Worm (Caenorhabditis elegans) whole organism, late embryonic: Measurements from ENCODE around the gene K08E7.6.

Experiments used
- ama-1 ChIP-seq: fragments of 150-350 bp; optimal IDR thresholded peaks from 2 replicates; lab custom pipeline; 2014
- ceh-18 ChIP-seq: sonication (generic microtip); optimal IDR thresholded peaks from 2 replicates; lab custom pipeline; 2016; ENCODE audit warnings: missing genetic modification characterization, missing compliant biosample characterization
- lin-11 ChIP-seq: fragments of 200-800 bp; sonication (Bioruptor generic); optimal IDR thresholded peaks from 2 replicates; lab custom pipeline; 2018; ENCODE audit warnings: mild to moderate bottlenecking, missing genetic modification characterization, missing compliant biosample characterization
- mec-3 ChIP-seq: sonication (generic microtip); optimal IDR thresholded peaks from 2 replicates; lab custom pipeline; 2016; ENCODE audit warnings: borderline replicate concordance, missing genetic modification characterization, missing compliant biosample characterization
- pag-3 ChIP-seq: sonication (generic microtip); optimal IDR thresholded peaks from 2 replicates; lab custom pipeline; 2016; ENCODE audit warnings: missing compliant biosample characterization, missing genetic modification characterization, borderline replicate concordance
- pha-4 ChIP-seq: fragments of 150-350 bp; optimal IDR thresholded peaks from 2 replicates; lab custom pipeline; 2018; ENCODE audit warnings: missing biosample characterization, missing genetic modification reagents, missing genetic modification characterization
- pros-1 ChIP-seq: fragments of 150-350 bp; optimal IDR thresholded peaks from 2 replicates; lab custom pipeline; 2014; ENCODE audit warnings: missing biosample characterization, missing genetic modification reagents, missing genetic modification characterization

DNA sequence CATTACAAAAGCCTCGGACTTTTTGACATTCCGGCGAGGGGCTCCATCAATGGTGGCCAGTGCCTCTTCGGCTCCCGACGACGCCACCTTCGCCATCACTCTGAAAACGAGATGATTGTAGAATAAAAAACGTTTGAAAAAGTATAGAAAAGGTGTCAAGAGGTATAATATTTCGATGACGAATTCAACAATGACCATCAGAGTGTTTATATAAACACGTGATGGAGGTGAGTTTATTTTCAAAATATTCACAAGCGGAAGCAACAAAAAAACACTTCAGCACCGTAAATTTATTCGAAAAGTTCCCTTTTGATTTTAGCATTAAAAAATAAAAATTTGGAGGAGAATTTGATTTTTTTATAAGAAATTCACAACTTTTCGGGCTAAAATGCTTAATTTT, 33.7 kb upstream of the K08E7.6 start, which contains the start of gene efa-6:
- no peak for TF ChIP-seq pha-4 (tag; lab: Kevin White, UChicago)
- TF ChIP-seq ceh-18 (tag; lab: Kevin White, UChicago), result no peak
- no peak for TF ChIP-seq ama-1 (lab: Kevin White, UChicago)
- no peak for TF ChIP-seq pros-1
- no peak for TF ChIP-seq pag-3 (tag; lab: Kevin White, UChicago)
- no peak for TF ChIP-seq mec-3 (tag; lab: Kevin White, UChicago)
- no peak for TF ChIP-seq lin-11 (tag; lab: Kevin White, UChicago)
